Worm (Caenorhabditis elegans): ENCODE data around the gene F55F3.4.

Gene F55F3.4

ce11 chrX:13818791-13819190, 33.4 kb downstream of the F55F3.4 start:
- TF ChIP-seq madf-2 (tag; optimal IDR thresholded peaks at IDR 0.05) (no peak), odd-2 (tag; optimal IDR thresholded peaks at IDR 0.05) (no peak), ceh-24 (tag; optimal IDR thresholded peaks at IDR 0.05) (no peak), pha-2 (tag; optimal IDR thresholded peaks at IDR 0.05) (no peak), elt-2 (tag; optimal IDR thresholded peaks at IDR 0.05) (peak; percentile 76), C08G9.2 (tag; optimal IDR thresholded peaks at IDR 0.05) (no peak)

- no peak for TF ChIP-seq ceh-2 (tag; optimal IDR thresholded peaks at IDR 0.05)
- no peak for TF ChIP-seq nhr-232 (tag; optimal IDR thresholded peaks at IDR 0.05)
- no peak for TF ChIP-seq lim-6 (tag; optimal IDR thresholded peaks at IDR 0.05)
- no peak for TF ChIP-seq fax-1 (tag; optimal IDR thresholded peaks at IDR 0.05)
- no peak for TF ChIP-seq fkh-6 (tag; optimal IDR thresholded peaks at IDR 0.05)
- TF ChIP-seq ceh-18 (tag; optimal IDR thresholded peaks at IDR 0.05): no peak
- TF ChIP-seq ref-2 (tag; optimal IDR thresholded peaks at IDR 0.05): no peak
- no peak for TF ChIP-seq elt-4 (tag; optimal IDR thresholded peaks at IDR 0.05)
- TF ChIP-seq pax-1 (tag; optimal IDR thresholded peaks at IDR 0.05): no peak
- no peak for TF ChIP-seq rnt-1 (tag; optimal IDR thresholded peaks at IDR 0.05)
- TF ChIP-seq ahr-1 (tag; optimal IDR thresholded peaks at IDR 0.05): no peak
- TF ChIP-seq F13H6.1 (tag; optimal IDR thresholded peaks at IDR 0.05): no peak
These were observed 38.1 kb downstream of the F55F3.4 start, which contains the start of gene twk-23 for ce11 chrX:13823482-13823881. twk-23 (minus strand) TSS chrX:13823582.

ce11 chrX:13833448-13833847, 48.1 kb downstream of the F55F3.4 start:
- TF ChIP-seq hlh-30 (tag; optimal IDR thresholded peaks at IDR 0.05; ENCODE audit: insufficient read depth) (no peak), ceh-34 (tag; optimal IDR thresholded peaks at IDR 0.05) (no peak), dve-1 (tag; optimal IDR thresholded peaks at IDR 0.05) (no peak)

ce11 chrX:13834127-13834526, 48.8 kb downstream of the F55F3.4 start, which contains the start of gene F19D8.2:
F19D8.2 (plus strand) TSS chrX:13834427.
- no peak for TF ChIP-seq nfya-1 (tag; optimal IDR thresholded peaks at IDR 0.05)
- no peak for TF ChIP-seq ceh-48 (tag; optimal IDR thresholded peaks at IDR 0.05)
- no peak for TF ChIP-seq unc-86 (tag; optimal IDR thresholded peaks at IDR 0.05)
- no peak for TF ChIP-seq pax-1 (tag; optimal IDR thresholded peaks at IDR 0.05)
- TF ChIP-seq eyg-1 (tag; optimal IDR thresholded peaks at IDR 0.05): no peak
- TF ChIP-seq Y22D7AL.16 (tag; optimal IDR thresholded peaks at IDR 0.05): no peak

ce11 chrX:13838019-13838418, 52.7 kb downstream of the F55F3.4 start:
- TF ChIP-seq ttx-3 (tag; optimal IDR thresholded peaks at IDR 0.05): no peak
- no peak for TF ChIP-seq tbx-7 (tag; optimal IDR thresholded peaks at IDR 0.05)
- TF ChIP-seq unc-55 (GFP tag; optimal IDR thresholded peaks at IDR 0.05): no peak
